Fruit fly (Drosophila melanogaster): ENCODE data around the gene CG7600.

Gene CG7600

DNA sequence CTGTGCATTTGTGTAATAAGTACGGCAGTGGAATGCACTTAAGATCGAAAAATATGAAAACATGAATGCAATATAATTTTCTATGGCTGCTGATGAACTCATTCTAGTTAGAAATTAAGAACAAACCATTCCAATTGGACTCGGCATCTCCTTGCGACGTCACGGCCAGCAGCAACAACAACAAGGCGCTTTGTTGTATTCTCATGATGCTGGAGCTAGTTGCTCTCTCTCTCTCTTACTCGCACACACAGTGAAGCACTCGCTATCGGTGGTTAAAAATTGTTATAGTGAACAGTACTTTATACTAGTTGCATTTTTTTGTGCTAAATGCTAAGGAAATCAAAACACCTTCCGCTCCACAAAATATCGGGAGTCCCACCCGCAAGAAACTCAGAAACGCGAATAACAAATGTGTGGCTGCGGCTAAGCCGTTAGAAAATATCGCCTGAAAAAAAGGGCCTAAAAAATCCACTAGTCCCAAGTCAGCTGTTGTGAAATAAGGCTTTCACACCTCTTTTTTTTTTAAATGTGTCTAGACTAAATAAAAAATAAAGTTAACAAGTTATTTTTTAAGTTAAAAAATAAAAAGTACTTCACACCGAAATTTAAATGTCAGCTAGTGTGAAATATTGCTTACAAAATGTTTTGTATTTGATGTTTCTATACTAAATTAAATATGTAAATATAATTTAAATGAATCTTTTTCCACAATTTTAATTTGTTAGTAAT is 4.8 kb upstream of the CG7600 start, which contains the start of gene Plod (continued):
- TF ChIP-seq CG10654 (GFP tag; optimal IDR thresholded peaks at IDR 0.05) (peak; percentile 23), CG12942 (GFP tag; optimal IDR thresholded peaks at IDR 0.05) (peak; percentile 40), Rfx (GFP tag; IDR thresholded peaks at IDR 0.05) (peak; percentile 54), CG11085 (GFP tag; IDR thresholded peaks at IDR 0.05) (peak; percentile 7; the same call in 1 of the 2 replicates), Meics (GFP tag; optimal IDR thresholded peaks at IDR 0.05) (peak; percentile 56), crc (GFP tag; optimal IDR thresholded peaks at IDR 0.05) (no peak), mam (GFP tag; optimal IDR thresholded peaks at IDR 0.05) (no peak), h (optimal IDR thresholded peaks at IDR 0.05) (no peak), Taf1 (GFP tag; IDR thresholded peaks at IDR 0.05) (no peak), schlank (tag; optimal IDR thresholded peaks at IDR 0.05) (peak; percentile 21), exex (tag; optimal IDR thresholded peaks at IDR 0.05) (no peak), Sox100B (GFP tag; optimal IDR thresholded peaks at IDR 0.05) (no peak), CG8089 (GFP tag; optimal IDR thresholded peaks at IDR 0.05) (no peak), ato (GFP tag; IDR thresholded peaks at IDR 0.05; ENCODE audit: partially characterized antibody) (peak; percentile 55; the same call in 1 of the 2 replicates), CG11723 (GFP tag; optimal IDR thresholded peaks at IDR 0.05) (no peak), sens-2 (GFP tag; IDR thresholded peaks at IDR 0.05) (no peak), Drgx (GFP tag; IDR thresholded peaks at IDR 0.05) (peak; percentile 61), lilli (GFP tag; optimal IDR thresholded peaks at IDR 0.05) (peak; percentile 55), CG4820 (GFP tag; optimal IDR thresholded peaks at IDR 0.05) (no peak), chif (GFP tag; optimal IDR thresholded peaks at IDR 0.05) (peak in 1 of 2 experiments; percentile 26), HLH3B (GFP tag; IDR thresholded peaks at IDR 0.05) (0 out of 2 replicates have a peak, but pooled peaks have one; percentile 28), CG9817 (tag; optimal IDR thresholded peaks at IDR 0.05) (no peak), gt (GFP tag; IDR thresholded peaks at IDR 0.05) (no peak), phol (tag; optimal IDR thresholded peaks at IDR 0.05) (peak; percentile 62), pzg (GFP tag; optimal IDR thresholded peaks at IDR 0.05) (peak; percentile 85), gsb-n (tag; optimal IDR thresholded peaks at IDR 0.05) (peak; percentile 24), CG13424 (tag; optimal IDR thresholded peaks at IDR 0.05) (peak; percentile 56), Ravus (GFP tag; IDR thresholded peaks at IDR 0.05) (no peak), Atf-2 (GFP tag; optimal IDR thresholded peaks at IDR 0.05) (no peak), Neu2 (GFP tag; optimal IDR thresholded peaks at IDR 0.05; ENCODE audit: borderline replicate concordance) (no peak), wek (GFP tag; optimal IDR thresholded peaks at IDR 0.05) (peak; percentile 38), CG7556 (GFP tag; optimal IDR thresholded peaks at IDR 0.05) (peak; percentile 21), CG7271 (tag; optimal IDR thresholded peaks at IDR 0.05) (peak; percentile 57), Ptx1 (GFP tag; IDR thresholded peaks at IDR 0.05) (peak; percentile 41; the same call in 1 of the 2 replicates), br (optimal IDR thresholded peaks at IDR 0.05) (no peak), sob (GFP tag; IDR thresholded peaks at IDR 0.05) (peak; percentile 60; the same call in 1 of the 2 replicates), CG11093 (GFP tag; IDR thresholded peaks at IDR 0.05) (no peak), B-H2 (GFP tag; optimal IDR thresholded peaks at IDR 0.05) (peak; percentile 38), CG9797 (GFP tag; optimal IDR thresholded peaks at IDR 0.05) (peak; percentile 78), sd (tag; optimal IDR thresholded peaks at IDR 0.05) (peak; percentile 29), slbo (GFP tag; IDR thresholded peaks at IDR 0.05) (peak; percentile 56), Nf-YB (GFP tag; optimal IDR thresholded peaks at IDR 0.05) (no peak), cg (GFP tag; optimal IDR thresholded peaks at IDR 0.05) (no peak), CG3407 (GFP tag; optimal IDR thresholded peaks at IDR 0.05) (peak; percentile 29), CG1233 (GFP tag; optimal IDR thresholded peaks at IDR 0.05) (peak; percentile 17), vvl (GFP tag; IDR thresholded peaks at IDR 0.05) (peak; percentile 71; the same call in 1 of the 2 replicates), Hmr (GFP tag; optimal IDR thresholded peaks at IDR 0.05) (peak; percentile 76), Jarid2 (GFP tag; optimal IDR thresholded peaks at IDR 0.05) (peak; percentile 88), CG15011 (GFP tag; optimal IDR thresholded peaks at IDR 0.05) (no peak), CG7839 (tag; optimal IDR thresholded peaks at IDR 0.05) (peak; percentile 65)
